Worm (Caenorhabditis elegans) whole organism, L4 larva: ENCODE measurements around the gene ZK6.6.

Experiments used
- lir-3 ChIP-seq: sonication (generic microtip); optimal IDR thresholded peaks from 2 replicates; lab custom pipeline; 2016; ENCODE audit warnings: mild to moderate bottlenecking, missing genetic modification characterization, missing compliant biosample characterization
- nhr-11 ChIP-seq: fragments of 150-350 bp; optimal IDR thresholded peaks from 2 replicates; lab custom pipeline; 2014; ENCODE audit warnings: missing biosample characterization, missing genetic modification characterization
- pqm-1 ChIP-seq: sonication (generic microtip); optimal IDR thresholded peaks from 2 replicates; lab custom pipeline; 2017; ENCODE audit warnings: missing biosample characterization, missing genetic modification characterization
- tag-97 ChIP-seq: fragments of 200-800 bp; sonication (Bioruptor generic); IDR thresholded peaks from 2 replicates; pipeline ENCODE4 v1.3.6; 2022; ENCODE audit warnings: missing genetic modification characterization, missing compliant biosample characterization

ce11 chrV:424140-424539, 35.6 kb downstream of the ZK6.6 start, which contains the start of gene B0554.5:
- TF ChIP-seq tag-97 (no peak), lir-3 (no peak), pqm-1 (no peak), nhr-11 (tag; lab: Kevin White, UChicago) (no peak)
